Worm (Caenorhabditis elegans) whole organism, L4 larva: ENCODE results near the gene dpff-1.

Experiments used
- D1046.2 ChIP-seq: fragments of 200-800 bp; sonication (Bioruptor generic); IDR thresholded peaks from 2 replicates; pipeline ENCODE4 v1.3.6; 2022; ENCODE audit warnings: missing genetic modification characterization, missing compliant biosample characterization
- F44E2.7 ChIP-seq: fragments of 200-800 bp; sonication (Bioruptor generic); IDR thresholded peaks from 2 replicates; pipeline ENCODE4 v2.1.2; 2022; ENCODE audit warnings: missing genetic modification characterization, missing compliant biosample characterization
- R02D3.7 ChIP-seq: fragments of 150-350 bp; sonication (generic microtip); optimal IDR thresholded peaks from 3 replicates; lab custom pipeline; 2014; ENCODE audit warnings: missing biosample characterization, missing genetic modification characterization
- aha-1 ChIP-seq: fragments of 150-350 bp; peaks from one replicate; lab custom pipeline; 2014; ENCODE audit warnings: missing biosample characterization, missing genetic modification characterization
- aly-2 ChIP-seq: sonication (generic microtip); optimal IDR thresholded peaks from 2 replicates; lab custom pipeline; 2018; ENCODE audit warnings: missing biosample characterization, missing genetic modification characterization
- arid-1 ChIP-seq: fragments of 200-800 bp; sonication (Bioruptor generic); conservative IDR thresholded peaks from 2 replicates; pipeline ENCODE4 v1.3.6; 2022; ENCODE audit warnings: missing genetic modification reagents, missing genetic modification characterization, missing compliant biosample characterization
- ceh-44 ChIP-seq: fragments of 200-800 bp; sonication (Bioruptor generic); IDR thresholded peaks from 2 replicates; pipeline ENCODE4 v1.3.6; 2022; ENCODE audit warnings: missing genetic modification reagents, missing genetic modification characterization, missing compliant biosample characterization
- ceh-62 ChIP-seq: sonication (generic microtip); optimal IDR thresholded peaks from 2 replicates; lab custom pipeline; 2017; ENCODE audit warnings: missing biosample characterization, missing genetic modification characterization
- ceh-82 ChIP-seq: sonication (generic microtip); optimal IDR thresholded peaks from 2 replicates; lab custom pipeline; 2017; ENCODE audit warnings: missing biosample characterization, missing genetic modification characterization
- ctbp-1 ChIP-seq: fragments of 200-800 bp; sonication (Bioruptor generic); IDR thresholded peaks from 2 replicates; pipeline ENCODE4 v1.3.6; 2022; ENCODE audit warnings: missing genetic modification reagents, missing genetic modification characterization, missing compliant biosample characterization
- daf-12 ChIP-seq: fragments of 150-350 bp; optimal IDR thresholded peaks from 2 replicates; lab custom pipeline; 2014; ENCODE audit warnings: missing biosample characterization, missing genetic modification reagents, missing genetic modification characterization
- daf-16 ChIP-seq, 3 experiments: sonication (generic microtip); optimal IDR thresholded peaks; 2 replicates each; lab custom pipeline; 2016 to 2017; ENCODE audit warnings: missing genetic modification characterization in 3 of 3, missing genetic modification reagents in 3 of 3, mild to moderate bottlenecking in 2 of 3, missing compliant biosample characterization in 2 of 3, missing biosample characterization in 1 of 3, moderate library complexity in 1 of 3
- daf-8 ChIP-seq: fragments of 200-800 bp; sonication (Bioruptor generic); IDR thresholded peaks from 2 replicates; pipeline ENCODE4 v1.3.6; 2022; ENCODE audit warnings: missing genetic modification characterization, missing compliant biosample characterization
- dmd-6 ChIP-seq: fragments of 200-800 bp; sonication (Bioruptor generic); IDR thresholded peaks from 2 replicates; pipeline ENCODE4 v1.3.6; 2022; ENCODE audit warnings: missing genetic modification reagents, missing genetic modification characterization, missing compliant biosample characterization
- dve-1 ChIP-seq: sonication (generic microtip); optimal IDR thresholded peaks from 2 replicates; lab custom pipeline; 2017; ENCODE audit warnings: antibody characterized with exemption, mild to moderate bottlenecking, missing genetic modification characterization, missing compliant biosample characterization; ENCODE audit not compliant: insufficient read depth
- egl-27 ChIP-seq: sonication (generic microtip); optimal IDR thresholded peaks from 3 replicates; lab custom pipeline; 2017; ENCODE audit warnings: missing biosample characterization, missing genetic modification reagents, missing genetic modification characterization
- egl-43 ChIP-seq: fragments of 200-800 bp; sonication (Bioruptor generic); IDR thresholded peaks from 2 replicates; pipeline ENCODE4 v1.3.6; 2022; ENCODE audit warnings: missing genetic modification reagents, missing genetic modification characterization, missing compliant biosample characterization
- hif-1 ChIP-seq, 2 experiments: sonication (generic microtip); optimal IDR thresholded peaks; 2 replicates each; lab custom pipeline; 2016 to 2017; ENCODE audit warnings: missing compliant biosample characterization in 2 of 2, missing genetic modification characterization in 2 of 2, missing genetic modification reagents in 2 of 2, missing genotype in 2 of 2, mild to moderate bottlenecking in 1 of 2
- hlh-11 ChIP-seq: fragments of 200-800 bp; sonication (Bioruptor generic); optimal IDR thresholded peaks from 2 replicates; lab custom pipeline; 2018; ENCODE audit warnings: mild to moderate bottlenecking, missing genetic modification characterization, missing compliant biosample characterization
- hlh-30 ChIP-seq: sonication (generic microtip); optimal IDR thresholded peaks from 2 replicates; lab custom pipeline; 2017; ENCODE audit warnings: antibody characterized with exemption, mild to moderate bottlenecking, missing genetic modification characterization, missing compliant biosample characterization; ENCODE audit not compliant: insufficient read depth
- hmg-1.1 ChIP-seq: fragments of 200-800 bp; sonication (Bioruptor generic); IDR thresholded peaks from 2 replicates; pipeline ENCODE4 v1.3.6; 2022; ENCODE audit warnings: missing genetic modification reagents, missing genetic modification characterization, missing compliant biosample characterization
- lir-3 ChIP-seq: sonication (generic microtip); optimal IDR thresholded peaks from 2 replicates; lab custom pipeline; 2016; ENCODE audit warnings: mild to moderate bottlenecking, missing genetic modification characterization, missing compliant biosample characterization
- lsy-2 ChIP-seq, 2 experiments: fragments of 150-350 bp in 1 of 2; sonication (generic microtip) in 1 of 2; optimal IDR thresholded peaks; 2 replicates each; lab custom pipeline; 2014 to 2017; ENCODE audit warnings: missing biosample characterization in 2 of 2, missing genetic modification characterization in 2 of 2
- madf-9 ChIP-seq: fragments of 200-800 bp; sonication (Bioruptor generic); conservative IDR thresholded peaks from 2 replicates; pipeline ENCODE4 v1.3.6; 2022; ENCODE audit warnings: missing genetic modification reagents, missing genetic modification characterization, missing compliant biosample characterization
- mdl-1 ChIP-seq, 2 experiments: fragments of 150-350 bp in 1 of 2; sonication (generic microtip) in 1 of 2; optimal IDR thresholded peaks; 2 replicates each; lab custom pipeline; 2014 to 2017; ENCODE audit warnings: missing biosample characterization in 2 of 2, missing genetic modification characterization in 2 of 2
- mep-1 ChIP-seq: fragments of 150-350 bp; sonication (generic microtip); optimal IDR thresholded peaks from 3 replicates; lab custom pipeline; 2014; ENCODE audit warnings: missing biosample characterization, missing genetic modification characterization
- mes-2 ChIP-seq: sonication (generic microtip); optimal IDR thresholded peaks from 2 replicates; lab custom pipeline; 2016; ENCODE audit warnings: missing genotype, mild to moderate bottlenecking, missing genetic modification characterization, missing compliant biosample characterization; ENCODE audit not compliant: poor library complexity, severe bottlenecking
- nhr-10 ChIP-seq: fragments of 150-350 bp; optimal IDR thresholded peaks from 2 replicates; lab custom pipeline; 2014; ENCODE audit warnings: missing biosample characterization, missing genetic modification characterization
- nhr-102 ChIP-seq: sonication (generic microtip); optimal IDR thresholded peaks from 2 replicates; lab custom pipeline; 2016; ENCODE audit warnings: mild to moderate bottlenecking, missing genetic modification characterization, moderate library complexity, missing compliant biosample characterization
- nhr-11 ChIP-seq: fragments of 150-350 bp; optimal IDR thresholded peaks from 2 replicates; lab custom pipeline; 2014; ENCODE audit warnings: missing biosample characterization, missing genetic modification characterization
- nhr-237 ChIP-seq: sonication (generic microtip); optimal IDR thresholded peaks from 2 replicates; lab custom pipeline; 2017; ENCODE audit warnings: missing biosample characterization, missing genetic modification characterization
- nhr-28 ChIP-seq: fragments of 150-350 bp; optimal IDR thresholded peaks from 2 replicates; lab custom pipeline; 2014; ENCODE audit warnings: missing biosample characterization, missing genetic modification characterization
- php-3 ChIP-seq: fragments of 200-800 bp; sonication (Bioruptor generic); IDR thresholded peaks from 2 replicates; pipeline ENCODE4 v1.3.6; 2022; ENCODE audit warnings: missing genetic modification reagents, missing genetic modification characterization, missing compliant biosample characterization
- pqm-1 ChIP-seq: sonication (generic microtip); optimal IDR thresholded peaks from 2 replicates; lab custom pipeline; 2017; ENCODE audit warnings: missing biosample characterization, missing genetic modification characterization
- snpc-4 ChIP-seq: fragments of 150-350 bp; optimal IDR thresholded peaks from 2 replicates; lab custom pipeline; 2014; ENCODE audit warnings: missing biosample characterization, missing genetic modification characterization
- tag-97 ChIP-seq: fragments of 200-800 bp; sonication (Bioruptor generic); IDR thresholded peaks from 2 replicates; pipeline ENCODE4 v1.3.6; 2022; ENCODE audit warnings: missing genetic modification characterization, missing compliant biosample characterization
- tra-1 ChIP-seq: fragments of 200-800 bp; sonication (Bioruptor generic); IDR thresholded peaks from 2 replicates; pipeline ENCODE4 v1.3.6; 2022; ENCODE audit warnings: missing genetic modification reagents, missing genetic modification characterization, missing compliant biosample characterization
- unc-130 ChIP-seq: sonication (generic microtip); optimal IDR thresholded peaks from 2 replicates; lab custom pipeline; 2016; ENCODE audit warnings: missing genetic modification reagents, missing genetic modification characterization, missing compliant biosample characterization
- unc-62 ChIP-seq, 3 experiments: fragments of 150-350 bp in 1 of 3; sonication (generic microtip); optimal IDR thresholded peaks in 2 of 3; peaks in 1 of 3; 1 replicate in 1 of 3; 2 replicates in 2 of 3; lab custom pipeline; 2014 to 2017; ENCODE audit warnings: missing biosample characterization in 3 of 3, missing genetic modification characterization in 3 of 3, missing genetic modification reagents in 3 of 3, missing genotype in 1 of 3
- zfp-2 ChIP-seq: sonication (generic microtip); optimal IDR thresholded peaks from 2 replicates; lab custom pipeline; 2016; ENCODE audit warnings: mild to moderate bottlenecking, missing genetic modification characterization, missing compliant biosample characterization

The dpff-1 gene

ce11 chrIII:5949817-5950216, 43.7 kb upstream of the dpff-1 start (continued):
- TF ChIP-seq daf-8 (GFP tag; lab: Robert Waterston, UW): no peak
- TF ChIP-seq snpc-4 (tag; lab: Kevin White, UChicago): no peak
- no peak for TF ChIP-seq php-3 (GFP tag; lab: Robert Waterston, UW)
- 0 out of 2 replicates have a peak, but pooled peaks have one; percentile 5 for TF ChIP-seq egl-43 (GFP tag; lab: Robert Waterston, UW)
- TF ChIP-seq hlh-30 (tag; lab: Kevin White, UChicago): peak; percentile 2
- TF ChIP-seq daf-16 (GFP tag; optimal IDR thresholded peaks at IDR 0.05; lab: Kevin White, UChicago): peak in 1 of 2 experiments; percentile 56
- TF ChIP-seq daf-16 (tag; optimal IDR thresholded peaks at IDR 0.05; lab: Kevin White, UChicago): no peak
- peak; percentile 4 for TF ChIP-seq nhr-11 (tag; lab: Kevin White, UChicago)
- TF ChIP-seq D1046.2 (GFP tag; lab: Robert Waterston, UW): no peak
- TF ChIP-seq madf-9 (GFP tag; lab: Robert Waterston, UW): no peak
- peak; percentile 54 for TF ChIP-seq mep-1
- no peak for TF ChIP-seq R02D3.7 (tag; lab: Kevin White, UChicago)
- peak; percentile 94 for TF ChIP-seq aha-1 (tag; lab: Kevin White, UChicago)
- peak; percentile 59 for TF ChIP-seq hmg-1.1 (GFP tag; lab: Robert Waterston, UW)
- TF ChIP-seq hif-1 (tag; optimal IDR thresholded peaks at IDR 0.05; lab: Kevin White, UChicago): peak in 1 of 2 experiments; percentile 16
- TF ChIP-seq ctbp-1 (GFP tag; lab: Robert Waterston, UW): peak; percentile 50; the same call in 1 of the 2 replicates
- TF ChIP-seq mes-2 (tag; lab: Kevin White, UChicago): peak; percentile 20
- no peak for TF ChIP-seq zfp-2 (tag; lab: Kevin White, UChicago)
- TF ChIP-seq egl-27 (tag; lab: Kevin White, UChicago): no peak
- peak; percentile 57 for TF ChIP-seq hlh-11

ce11 chrIII:5948986-5949385, 42.8 kb upstream of the dpff-1 start:
- TF ChIP-seq nhr-237 (tag; lab: Kevin White, UChicago) (no peak), egl-27 (tag; lab: Kevin White, UChicago) (no peak), dve-1 (tag; lab: Kevin White, UChicago) (peak; percentile 43), dmd-6 (GFP tag; lab: Robert Waterston, UW) (peak; percentile 32; the same call in 1 of the 2 replicates), php-3 (GFP tag; lab: Robert Waterston, UW) (peak; percentile 60; the same call in 1 of the 2 replicates), mep-1 (no peak)
- TF ChIP-seq, all 104 proteins: peak for 3

DNA sequence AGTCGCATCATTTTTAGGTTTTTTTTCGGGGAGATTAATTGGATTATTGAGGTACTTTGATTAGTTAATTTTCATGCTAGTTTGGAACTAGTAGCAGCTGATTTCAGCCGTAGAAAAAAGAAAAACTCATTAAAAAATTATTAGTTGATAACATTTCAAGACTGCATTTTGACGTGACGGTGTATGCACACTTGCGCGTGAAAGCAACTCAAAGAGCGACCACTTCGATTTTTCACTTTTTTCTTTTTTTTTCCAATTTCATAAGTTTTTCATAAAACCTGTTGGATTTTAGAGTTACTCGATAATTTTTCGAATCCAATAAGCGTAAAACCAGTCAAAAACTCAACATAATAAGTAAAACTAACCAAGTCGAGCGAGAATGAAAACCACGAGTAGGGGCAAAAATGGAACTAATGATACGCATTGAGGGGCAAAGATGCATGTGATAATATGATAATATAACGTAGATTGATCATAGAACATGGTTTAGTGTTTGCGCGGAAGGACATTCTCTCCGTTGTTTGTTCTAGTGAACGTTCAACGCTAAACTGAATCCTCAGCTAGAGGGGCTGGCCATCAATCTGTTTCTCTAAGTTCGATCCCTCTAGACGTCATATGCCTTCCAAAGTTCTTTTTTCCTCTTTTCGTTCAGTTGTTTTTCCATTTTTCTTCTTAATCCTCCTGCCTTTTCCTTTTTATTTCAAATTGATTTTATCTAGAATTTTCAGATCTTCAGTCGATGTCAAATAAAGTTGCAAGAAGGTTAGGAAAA, 42.2 kb upstream of the dpff-1 start, which contains the start of the genes F25B5.6 and F25B5.3:
F25B5.6 (minus strand) TSS at position 572 of the 772 bp plus-strand sequence.
F25B5.3 (plus strand) TSS at position 722 of the 772 bp plus-strand sequence.
- TF ChIP-seq tra-1 (GFP tag; lab: Robert Waterston, UW) (no peak), arid-1 (GFP tag; lab: Robert Waterston, UW) (0 out of 2 replicates have a peak, but pooled peaks have one; percentile 7), F44E2.7 (GFP tag; lab: Robert Waterston, UW) (no peak), daf-16 (GFP tag; optimal IDR thresholded peaks at IDR 0.05; lab: Kevin White, UChicago) (no peak), daf-16 (tag; optimal IDR thresholded peaks at IDR 0.05; lab: Kevin White, UChicago) (peak; percentile 13), aha-1 (tag; lab: Kevin White, UChicago) (peak; percentile 75), daf-12 (no peak), pqm-1 (tag; lab: Kevin White, UChicago) (no peak), mdl-1 (tag; optimal IDR thresholded peaks at IDR 0.05; lab: Kevin White, UChicago) (peak in 1 of 2 experiments; percentile 69), ceh-44 (no peak), dve-1 (tag; lab: Kevin White, UChicago) (peak; percentile 8), lsy-2 (tag; optimal IDR thresholded peaks at IDR 0.05; lab: Kevin White, UChicago) (peak in 1 of 2 experiments; percentile 21), lir-3 (no peak), egl-27 (tag; lab: Kevin White, UChicago) (no peak), nhr-10 (tag; lab: Kevin White, UChicago) (no peak), aly-2 (tag; lab: Kevin White, UChicago) (no peak), tag-97 (GFP tag; lab: Robert Waterston, UW) (no peak), hlh-11 (peak; percentile 44), nhr-28 (tag; lab: Kevin White, UChicago) (peak; percentile 57), D1046.2 (GFP tag; lab: Robert Waterston, UW) (no peak), ceh-62 (no peak), unc-130 (GFP tag; lab: Kevin White, UChicago) (no peak), hlh-30 (tag; lab: Kevin White, UChicago) (peak; percentile 76), unc-62 (GFP tag; optimal IDR thresholded peaks at IDR 0.05 in 1 of 2; lab: Kevin White, UChicago) (peak in 1 of 2 experiments; percentile 68), unc-62 (tag; optimal IDR thresholded peaks at IDR 0.05; lab: Kevin White, UChicago) (no peak), ceh-82 (tag; lab: Kevin White, UChicago) (no peak), madf-9 (GFP tag; lab: Robert Waterston, UW) (no peak), nhr-102 (tag; lab: Kevin White, UChicago) (no peak), mes-2 (tag; lab: Kevin White, UChicago) (peak; percentile 40)
